Worm (Caenorhabditis elegans) whole organism, late embryonic: ENCODE data around the gene srw-109.

Experiments
- C08G9.2 ChIP-seq: sonication (generic microtip); optimal IDR thresholded peaks from 2 replicates; lab custom pipeline; 2016; ENCODE audit warnings: mild to moderate bottlenecking, missing genetic modification characterization, moderate library complexity, missing compliant biosample characterization
- C38D4.7 ChIP-seq: fragments of 200-800 bp; sonication (Bioruptor generic); optimal IDR thresholded peaks from 2 replicates; lab custom pipeline; 2018; ENCODE audit warnings: mild to moderate bottlenecking, missing genetic modification characterization, moderate library complexity, missing compliant biosample characterization
- ceh-30 ChIP-seq: fragments of 150-350 bp; optimal IDR thresholded peaks from 2 replicates; lab custom pipeline; 2014; ENCODE audit warnings: missing biosample characterization, missing genetic modification characterization
- ceh-34 ChIP-seq: sonication (generic microtip); optimal IDR thresholded peaks from 2 replicates; lab custom pipeline; 2016; ENCODE audit warnings: mild to moderate bottlenecking, missing genetic modification characterization, missing compliant biosample characterization
- ceh-45 ChIP-seq: fragments of 200-800 bp; sonication (Bioruptor generic); IDR thresholded peaks from 2 replicates; pipeline ENCODE4 v1.3.6; 2022; ENCODE audit warnings: missing genetic modification reagents, missing genetic modification characterization, missing compliant biosample characterization
- ceh-48 ChIP-seq: sonication (generic microtip); optimal IDR thresholded peaks from 2 replicates; lab custom pipeline; 2016; ENCODE audit warnings: missing genetic modification characterization, inconsistent platforms, missing compliant biosample characterization
- ceh-9 ChIP-seq: sonication (generic microtip); optimal IDR thresholded peaks from 2 replicates; lab custom pipeline; 2016; ENCODE audit warnings: mild to moderate bottlenecking, missing genetic modification characterization, inconsistent platforms, missing compliant biosample characterization
- che-1 ChIP-seq: sonication (generic microtip); optimal IDR thresholded peaks from 2 replicates; lab custom pipeline; 2016; ENCODE audit warnings: mild to moderate bottlenecking, missing genetic modification characterization, missing compliant biosample characterization
- dmd-4 ChIP-seq: sonication (generic microtip); optimal IDR thresholded peaks from 2 replicates; lab custom pipeline; 2016; ENCODE audit warnings: borderline replicate concordance, missing genetic modification characterization, missing compliant biosample characterization
- elt-4 ChIP-seq: sonication (generic microtip); optimal IDR thresholded peaks from 2 replicates; lab custom pipeline; 2016; ENCODE audit warnings: missing genetic modification characterization, missing compliant biosample characterization
- eyg-1 ChIP-seq: sonication (generic microtip); optimal IDR thresholded peaks from 2 replicates; lab custom pipeline; 2016; ENCODE audit warnings: missing genotype, missing genetic modification characterization, missing compliant biosample characterization
- fkh-6 ChIP-seq: sonication (generic microtip); optimal IDR thresholded peaks from 2 replicates; lab custom pipeline; 2016; ENCODE audit warnings: missing genetic modification characterization, missing compliant biosample characterization
- hlh-13 ChIP-seq: fragments of 200-800 bp; sonication (Bioruptor generic); optimal IDR thresholded peaks from 2 replicates; lab custom pipeline; 2018; ENCODE audit warnings: mild to moderate bottlenecking, missing genetic modification characterization, missing compliant biosample characterization
- hlh-15 ChIP-seq: sonication (generic microtip); optimal IDR thresholded peaks from 2 replicates; lab custom pipeline; 2016; ENCODE audit warnings: missing genetic modification characterization, missing compliant biosample characterization
- hlh-30 ChIP-seq: sonication (generic microtip); optimal IDR thresholded peaks from 2 replicates; lab custom pipeline; 2017; ENCODE audit warnings: antibody characterized with exemption, missing genetic modification characterization, missing compliant biosample characterization; ENCODE audit not compliant: insufficient read depth
- hlh-6 ChIP-seq: sonication (generic microtip); optimal IDR thresholded peaks from 2 replicates; lab custom pipeline; 2016; ENCODE audit warnings: missing genotype, missing genetic modification characterization, missing compliant biosample characterization
- mec-3 ChIP-seq: sonication (generic microtip); optimal IDR thresholded peaks from 2 replicates; lab custom pipeline; 2016; ENCODE audit warnings: borderline replicate concordance, missing genetic modification characterization, missing compliant biosample characterization
- nfya-1 ChIP-seq: sonication (generic microtip); optimal IDR thresholded peaks from 2 replicates; lab custom pipeline; 2017; ENCODE audit warnings: missing genetic modification characterization, mild to moderate bottlenecking, missing compliant biosample characterization, antibody characterized with exemption, moderate library complexity
- nhr-232 ChIP-seq: sonication (generic microtip); optimal IDR thresholded peaks from 2 replicates; lab custom pipeline; 2016; ENCODE audit warnings: missing genetic modification characterization, missing compliant biosample characterization
- npax-4 ChIP-seq: sonication (generic microtip); optimal IDR thresholded peaks from 2 replicates; lab custom pipeline; 2016; ENCODE audit warnings: missing genetic modification characterization, missing compliant biosample characterization
- pat-9 ChIP-seq: fragments of 200-800 bp; sonication (Bioruptor generic); optimal IDR thresholded peaks from 2 replicates; lab custom pipeline; 2018; ENCODE audit warnings: mild to moderate bottlenecking, missing genetic modification characterization, moderate library complexity, missing compliant biosample characterization
- pax-1 ChIP-seq: fragments of 150-350 bp; optimal IDR thresholded peaks from 2 replicates; lab custom pipeline; 2014; ENCODE audit warnings: missing biosample characterization, missing genetic modification characterization
- pha-2 ChIP-seq: sonication (generic microtip); optimal IDR thresholded peaks from 2 replicates; lab custom pipeline; 2017; ENCODE audit warnings: mild to moderate bottlenecking, missing genetic modification characterization, missing compliant biosample characterization
- pha-4 ChIP-seq: fragments of 150-350 bp; optimal IDR thresholded peaks from 2 replicates; lab custom pipeline; 2018; ENCODE audit warnings: missing biosample characterization, missing genetic modification reagents, missing genetic modification characterization
- pros-1 ChIP-seq: fragments of 150-350 bp; optimal IDR thresholded peaks from 2 replicates; lab custom pipeline; 2014; ENCODE audit warnings: missing biosample characterization, missing genetic modification reagents, missing genetic modification characterization
- rnt-1 ChIP-seq: sonication (generic microtip); optimal IDR thresholded peaks from 2 replicates; lab custom pipeline; 2016; ENCODE audit warnings: missing genetic modification characterization, missing compliant biosample characterization
- sdc-2 ChIP-seq: sonication (generic microtip); optimal IDR thresholded peaks from 2 replicates; lab custom pipeline; 2016; ENCODE audit warnings: missing genotype, missing genetic modification characterization, missing compliant biosample characterization
- sox-4 ChIP-seq: sonication (generic microtip); optimal IDR thresholded peaks from 2 replicates; lab custom pipeline; 2017; ENCODE audit warnings: mild to moderate bottlenecking, missing genetic modification characterization, inconsistent platforms, missing compliant biosample characterization
- tbx-2 ChIP-seq: sonication (generic microtip); optimal IDR thresholded peaks from 2 replicates; lab custom pipeline; 2016; ENCODE audit warnings: missing genetic modification characterization, missing compliant biosample characterization
- tbx-7 ChIP-seq: sonication (generic microtip); optimal IDR thresholded peaks from 2 replicates; lab custom pipeline; 2016; ENCODE audit warnings: missing genotype, missing genetic modification characterization, missing compliant biosample characterization
- unc-42 ChIP-seq: sonication (generic microtip); optimal IDR thresholded peaks from 2 replicates; lab custom pipeline; 2016; ENCODE audit warnings: missing genotype, missing genetic modification characterization, missing compliant biosample characterization
- unc-55 ChIP-seq: sonication (generic microtip); optimal IDR thresholded peaks from 2 replicates; lab custom pipeline; 2017; ENCODE audit warnings: missing biosample characterization, missing genetic modification reagents, missing genetic modification characterization
- unc-86 ChIP-seq: sonication (generic microtip); optimal IDR thresholded peaks from 2 replicates; lab custom pipeline; 2016; ENCODE audit warnings: missing genetic modification characterization, missing compliant biosample characterization
- zip-5 ChIP-seq: sonication (generic microtip); optimal IDR thresholded peaks from 2 replicates; lab custom pipeline; 2016; ENCODE audit warnings: missing genetic modification characterization, missing compliant biosample characterization
- ztf-16 ChIP-seq: sonication (generic microtip); optimal IDR thresholded peaks from 2 replicates; lab custom pipeline; 2017; ENCODE audit warnings: missing genetic modification characterization, missing compliant biosample characterization

srw-109 gene

DNA sequence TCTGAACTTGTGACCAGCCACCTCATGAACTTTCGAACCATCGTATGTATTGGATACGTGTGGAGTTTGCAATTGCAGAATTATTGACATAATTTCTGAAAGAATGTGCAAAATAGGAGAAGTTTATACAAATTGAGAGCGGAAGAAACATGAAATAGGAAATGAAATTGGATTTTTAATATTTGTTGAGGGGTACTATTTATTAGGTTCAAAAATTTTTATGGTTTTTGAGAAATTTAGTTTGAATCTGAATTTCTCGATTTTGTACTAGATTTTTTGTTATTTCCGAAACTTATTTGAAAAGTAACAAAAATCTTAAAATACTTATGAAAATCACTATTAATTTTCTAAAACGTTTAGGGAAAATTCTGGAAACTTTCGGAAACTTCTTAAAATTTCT, 19.8 kb upstream of the srw-109 start, which contains the start of gene F48G7.9:
TSS of gene F48G7.9 (minus strand) at position 101 of the 400 bp plus-strand sequence.
- TF ChIP-seq unc-42 (tag; lab: Kevin White, UChicago): no peak
- no peak for TF ChIP-seq ceh-34 (tag; lab: Kevin White, UChicago)
- TF ChIP-seq hlh-15: no peak
- TF ChIP-seq sox-4 (tag; lab: Kevin White, UChicago): no peak
- no peak for TF ChIP-seq tbx-7
- no peak for TF ChIP-seq ceh-45
- no peak for TF ChIP-seq pax-1 (tag; lab: Kevin White, UChicago)
- no peak for TF ChIP-seq ceh-30
- no peak for TF ChIP-seq nhr-232 (tag; lab: Kevin White, UChicago)
- TF ChIP-seq unc-86 (tag; lab: Kevin White, UChicago): no peak

DNA sequence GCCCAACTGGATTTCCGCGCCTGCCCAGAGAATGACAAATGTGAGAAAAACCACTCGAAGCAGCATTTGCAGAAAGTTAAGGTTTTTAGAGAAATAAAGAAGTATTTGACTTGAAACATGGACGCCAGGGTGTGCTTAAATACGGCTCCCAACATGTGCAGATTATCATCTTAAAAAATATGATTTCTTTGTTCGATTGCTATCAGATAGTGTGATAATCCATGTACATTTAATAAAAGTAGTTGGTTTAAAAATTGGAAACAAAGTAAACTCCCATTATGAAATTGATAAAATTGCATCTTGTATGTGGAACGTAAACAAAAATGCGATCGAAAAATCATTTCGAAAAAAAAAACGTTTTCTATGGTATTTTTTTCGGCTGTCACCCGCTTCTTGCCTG, 18.8 kb upstream of the srw-109 start, which contains the start of gene F48G7.8:
TSS of gene F48G7.8 (minus strand) at position 101 of the 400 bp plus-strand sequence.
- TF ChIP-seq rnt-1 (tag; lab: Kevin White, UChicago): no peak
- no peak for TF ChIP-seq tbx-2 (tag; lab: Kevin White, UChicago)
- no peak for TF ChIP-seq C38D4.7 (GFP tag; lab: Kevin White, UChicago)
- TF ChIP-seq C08G9.2 (tag; lab: Kevin White, UChicago): no peak

DNA sequence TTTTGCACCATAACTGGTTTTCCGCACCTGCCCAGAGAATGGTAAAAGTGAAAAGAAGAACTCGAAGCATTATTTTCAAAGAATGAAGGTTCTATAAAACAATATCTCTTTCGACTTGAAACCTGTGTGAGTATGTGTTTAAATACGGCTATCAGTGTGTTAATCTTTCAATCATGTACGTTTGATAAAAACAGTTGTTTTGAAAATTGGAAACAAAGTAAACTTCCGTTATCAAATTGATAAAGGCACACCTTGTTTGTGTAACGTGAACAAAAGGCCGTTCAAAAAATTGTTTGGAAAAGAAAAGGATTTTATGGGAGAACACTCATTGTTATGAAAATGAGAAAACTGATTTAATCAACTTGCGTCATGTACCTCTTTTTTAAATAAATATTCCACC, 17.6 kb upstream of the srw-109 start, which contains the start of gene F48G7.7:
TSS of gene F48G7.7 (minus strand) at position 101 of the 400 bp plus-strand sequence.
- TF ChIP-seq che-1 (tag; lab: Kevin White, UChicago) (no peak), dmd-4 (tag; lab: Kevin White, UChicago) (no peak), hlh-6 (tag; lab: Kevin White, UChicago) (no peak), ceh-45 (no peak), pros-1 (tag; lab: Kevin White, UChicago) (no peak), sdc-2 (tag; lab: Kevin White, UChicago) (no peak), nhr-232 (tag; lab: Kevin White, UChicago) (no peak), eyg-1 (tag; lab: Kevin White, UChicago) (no peak), ceh-34 (tag; lab: Kevin White, UChicago) (no peak), elt-4 (tag; lab: Kevin White, UChicago) (no peak), C38D4.7 (GFP tag; lab: Kevin White, UChicago) (no peak), ceh-9 (tag; lab: Kevin White, UChicago) (no peak), npax-4 (no peak), mec-3 (no peak), fkh-6 (tag; lab: Kevin White, UChicago) (no peak), unc-55 (GFP tag; lab: Kevin White, UChicago) (no peak), hlh-30 (tag; lab: Kevin White, UChicago) (no peak)

DNA sequence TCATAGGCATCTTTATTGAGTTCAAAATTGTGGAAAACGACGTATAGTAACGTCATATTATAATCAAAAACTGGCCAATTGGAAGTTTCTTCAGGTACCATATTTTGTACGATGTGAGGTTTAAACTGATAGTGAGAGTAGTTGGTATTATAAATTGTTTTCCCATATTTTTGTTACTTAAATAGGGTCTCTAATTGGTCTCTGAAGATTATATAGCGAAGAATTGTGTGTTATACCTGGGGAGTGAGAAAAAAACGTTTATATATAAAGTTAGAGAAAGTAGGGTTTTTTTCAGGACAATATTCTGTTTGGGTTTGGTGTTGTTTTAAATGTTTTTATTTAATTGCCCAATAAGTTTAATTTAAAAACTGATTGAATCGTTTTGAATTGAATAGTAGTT, 16.2 kb upstream of the srw-109 start, which contains the start of gene srt-17:
TSS of gene srt-17 (minus strand) at position 101 of the 400 bp plus-strand sequence.
- no peak for TF ChIP-seq ztf-16 (tag; lab: Kevin White, UChicago)
- no peak for TF ChIP-seq pha-4 (tag; lab: Kevin White, UChicago)
- TF ChIP-seq sdc-2 (tag; lab: Kevin White, UChicago): no peak
- no peak for TF ChIP-seq hlh-13 (GFP tag; lab: Kevin White, UChicago)
- no peak for TF ChIP-seq npax-4
- TF ChIP-seq zip-5: no peak

DNA sequence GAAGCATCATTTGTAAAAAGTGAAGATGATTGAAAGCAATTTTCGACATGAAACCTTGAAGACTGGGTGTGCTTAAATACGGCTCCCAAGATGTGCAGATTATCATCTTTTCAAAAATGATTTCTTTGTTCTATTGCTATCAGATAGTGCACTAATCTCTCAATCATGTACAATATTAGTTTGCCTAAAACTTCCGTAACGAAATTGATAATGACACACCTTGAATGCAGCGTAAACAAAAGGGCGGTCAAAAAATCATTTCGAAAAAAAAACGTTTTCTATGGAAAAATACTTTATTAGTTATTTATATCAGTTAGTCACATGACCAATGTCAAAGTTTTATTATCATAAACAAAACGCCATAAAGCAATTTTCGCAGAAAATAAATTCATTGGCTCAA, 14.2 kb upstream of the srw-109 start, which contains the start of gene F48G7.5:
TSS of gene F48G7.5 (minus strand) at position 34 of the 400 bp plus-strand sequence.
- TF ChIP-seq hlh-30 (tag; lab: Kevin White, UChicago) (no peak), pat-9 (tag; lab: Kevin White, UChicago) (no peak), pha-2 (tag; lab: Kevin White, UChicago) (no peak), nfya-1 (tag; lab: Kevin White, UChicago) (no peak), ceh-48 (tag; lab: Kevin White, UChicago) (no peak)
